Worm (Caenorhabditis elegans): Measurements from ENCODE around the gene acox-3.

DNA sequence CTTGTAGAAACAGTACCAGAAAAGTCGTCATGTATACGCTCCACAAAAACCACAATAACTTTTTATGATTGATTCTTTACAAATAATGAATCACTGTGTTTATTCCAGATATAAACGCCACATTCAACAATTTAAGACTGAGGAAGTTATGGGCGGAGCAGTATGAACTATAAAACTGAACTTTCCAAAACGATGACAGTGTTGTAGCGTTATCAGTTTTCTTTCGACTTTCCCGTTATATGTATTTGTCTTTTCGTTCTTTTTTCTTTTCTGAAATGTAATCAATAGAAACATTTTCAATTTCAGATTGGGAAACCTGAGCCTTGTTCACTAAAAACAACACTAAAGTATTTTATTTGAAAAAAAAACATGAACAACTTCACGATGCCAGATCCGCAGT is 31.2 kb downstream of the acox-3 start, which contains the start of gene C49A9.9:
- TF ChIP-seq unc-62 (GFP tag; optimal IDR thresholded peaks at IDR 0.05) (no peak), nhr-237 (tag; optimal IDR thresholded peaks at IDR 0.05) (no peak), pha-4 (tag; optimal IDR thresholded peaks at IDR 0.05) (no peak), nhr-28 (tag; optimal IDR thresholded peaks at IDR 0.05) (no peak), ceh-43 (GFP tag; optimal IDR thresholded peaks at IDR 0.05) (no peak), cnd-1 (tag; optimal IDR thresholded peaks at IDR 0.05) (no peak), elt-1 (tag; optimal IDR thresholded peaks at IDR 0.05; ENCODE audit: borderline replicate concordance, insufficient read depth) (no peak), lsy-2 (tag; optimal IDR thresholded peaks at IDR 0.05) (no peak), unc-39 (tag; optimal IDR thresholded peaks at IDR 0.05) (no peak), mab-5 (tag; optimal IDR thresholded peaks at IDR 0.05) (no peak), lin-13 (tag; optimal IDR thresholded peaks at IDR 0.05) (no peak), ces-1 (GFP tag; optimal IDR thresholded peaks at IDR 0.05) (no peak), ceh-39 (tag; optimal IDR thresholded peaks at IDR 0.05) (no peak), tbx-8 (GFP tag; optimal IDR thresholded peaks at IDR 0.05) (no peak)
